Worm (Caenorhabditis elegans): ENCODE measurements around the gene nhr-79.

nhr-79 gene

DNA sequence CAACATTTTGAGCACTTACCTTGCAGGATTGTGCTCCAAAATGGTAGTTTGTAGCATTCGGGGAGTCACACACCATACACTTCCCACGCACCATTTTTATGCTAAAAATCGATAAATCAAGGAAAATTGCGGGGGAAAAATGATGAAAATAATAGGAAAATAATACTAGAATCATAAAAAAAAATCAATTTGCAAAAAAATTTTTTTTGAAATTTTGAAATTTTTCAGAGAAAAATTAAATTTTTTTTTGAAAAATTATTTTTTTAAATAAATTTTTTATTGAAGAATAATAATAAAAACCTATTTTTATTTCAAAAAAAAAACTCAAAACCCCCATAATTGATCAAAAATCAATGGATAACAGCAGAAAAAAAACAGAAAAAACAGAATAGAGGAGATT is at the start of gene nhr-79:
Gene nhr-79 (minus strand): TSS at position 101 of the 400 bp plus-strand sequence.
- no peak for TF ChIP-seq tra-4 (tag; optimal IDR thresholded peaks at IDR 0.05)
- TF ChIP-seq tbx-11 (GFP tag; IDR thresholded peaks at IDR 0.05), result no peak
- no peak for TF ChIP-seq F13C5.2 (tag; optimal IDR thresholded peaks at IDR 0.05)
- no peak for TF ChIP-seq B0310.2 (tag; optimal IDR thresholded peaks at IDR 0.05)
- no peak for TF ChIP-seq tbx-37 (GFP tag; conservative IDR thresholded peaks at IDR 0.05)
- TF ChIP-seq sea-1 (GFP tag; conservative IDR thresholded peaks at IDR 0.05), result no peak
- TF ChIP-seq pes-1 (GFP tag; IDR thresholded peaks at IDR 0.05), result no peak
- TF ChIP-seq hmbx-1 (tag; optimal IDR thresholded peaks at IDR 0.05), result no peak
- TF ChIP-seq scrt-1 (GFP tag; IDR thresholded peaks at IDR 0.05), result no peak
- TF ChIP-seq hnd-1 (tag; optimal IDR thresholded peaks at IDR 0.05), result no peak
- no peak for TF ChIP-seq aly-1 (tag; optimal IDR thresholded peaks at IDR 0.05)
- TF ChIP-seq ceh-36 (tag; optimal IDR thresholded peaks at IDR 0.05), result no peak
- TF ChIP-seq ceh-13 (GFP tag; optimal IDR thresholded peaks at IDR 0.05), result no peak
- no peak for TF ChIP-seq ama-1 (optimal IDR thresholded peaks at IDR 0.05)
- TF ChIP-seq ets-7 (tag; optimal IDR thresholded peaks at IDR 0.05), result no peak
- TF ChIP-seq flt-1 (GFP tag; IDR thresholded peaks at IDR 0.05), result no peak

DNA sequence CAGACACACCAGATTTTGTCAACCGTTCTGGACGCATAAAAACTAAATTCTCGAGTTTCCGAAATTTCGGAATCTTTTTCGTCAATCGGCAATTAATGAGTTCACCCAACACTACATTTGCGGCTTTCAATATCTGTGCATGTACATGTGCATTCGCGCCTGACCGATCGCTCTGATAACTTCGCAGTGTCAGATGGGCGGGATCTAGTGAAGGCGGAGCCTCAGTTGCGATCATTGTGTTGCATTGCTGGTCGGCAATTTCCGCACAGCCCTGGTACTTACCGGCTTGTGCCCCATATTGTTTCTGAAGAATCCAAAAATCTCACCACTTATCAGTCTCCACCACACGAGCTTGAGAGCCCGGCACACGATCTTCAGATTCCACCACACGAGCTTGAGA is 49.0 kb upstream of the nhr-79 start:
- TF ChIP-seq sea-1 (GFP tag; conservative IDR thresholded peaks at IDR 0.05) (no peak), tra-4 (tag; optimal IDR thresholded peaks at IDR 0.05) (no peak), hmbx-1 (tag; optimal IDR thresholded peaks at IDR 0.05) (no peak), flt-1 (GFP tag; IDR thresholded peaks at IDR 0.05) (no peak), hmg-4 (GFP tag; optimal IDR thresholded peaks at IDR 0.05) (no peak), tbx-11 (GFP tag; IDR thresholded peaks at IDR 0.05) (no peak), ama-1 (optimal IDR thresholded peaks at IDR 0.05) (no peak), aly-1 (tag; optimal IDR thresholded peaks at IDR 0.05) (no peak), ceh-13 (GFP tag; optimal IDR thresholded peaks at IDR 0.05) (no peak)

DNA sequence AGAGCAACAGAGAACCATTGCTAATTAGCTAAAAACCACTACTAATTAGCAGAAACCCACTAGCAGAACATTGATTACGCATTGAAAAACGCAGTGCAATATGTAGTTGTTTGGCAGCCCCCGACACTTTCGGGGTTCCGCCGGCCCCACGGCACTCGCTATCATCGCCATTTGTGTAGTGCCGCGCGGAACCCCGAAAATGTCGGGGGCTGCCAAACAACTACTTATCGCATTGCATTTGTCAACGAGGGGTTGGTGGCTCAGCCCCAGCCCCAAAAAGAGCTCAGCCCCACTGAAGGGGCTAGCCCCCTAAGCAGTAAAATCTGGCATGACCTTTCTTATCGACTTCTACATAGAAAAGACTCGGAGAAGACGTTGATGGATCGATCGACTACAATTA is 47.7 kb upstream of the nhr-79 start:
- TF ChIP-seq hmg-4 (GFP tag; optimal IDR thresholded peaks at IDR 0.05) (no peak), hnd-1 (tag; optimal IDR thresholded peaks at IDR 0.05) (no peak), ama-1 (optimal IDR thresholded peaks at IDR 0.05) (no peak), F13C5.2 (tag; optimal IDR thresholded peaks at IDR 0.05) (no peak), sea-1 (GFP tag; conservative IDR thresholded peaks at IDR 0.05) (no peak), ets-7 (tag; optimal IDR thresholded peaks at IDR 0.05) (no peak), tra-4 (tag; optimal IDR thresholded peaks at IDR 0.05) (no peak)

DNA sequence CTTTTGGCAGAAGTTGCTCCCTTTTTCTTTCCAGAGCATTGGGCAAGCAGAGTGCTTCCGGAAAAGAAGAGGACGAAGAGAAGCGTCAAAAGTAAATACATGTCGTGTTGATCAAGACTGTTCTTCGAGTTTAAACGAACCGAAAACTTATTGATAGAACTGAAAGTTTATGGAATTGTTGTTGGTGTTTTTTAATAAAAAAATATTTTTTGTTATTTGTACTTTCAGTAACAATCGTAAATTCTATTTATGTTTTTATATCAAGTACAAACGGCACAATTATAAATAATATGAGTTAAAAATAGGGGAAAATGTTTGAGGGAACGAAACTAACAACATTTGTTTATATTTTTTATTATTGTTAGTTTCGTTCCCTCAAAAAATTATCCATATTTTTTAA is 46.0 kb upstream of the nhr-79 start, which contains the start of gene F21D9.3:
Gene F21D9.3 (minus strand): TSS at position 101 of the 400 bp plus-strand sequence.
- TF ChIP-seq ets-7 (tag; optimal IDR thresholded peaks at IDR 0.05), result no peak
- TF ChIP-seq ama-1 (optimal IDR thresholded peaks at IDR 0.05), result no peak
- TF ChIP-seq hmg-4 (GFP tag; optimal IDR thresholded peaks at IDR 0.05), result no peak
- TF ChIP-seq F13C5.2 (tag; optimal IDR thresholded peaks at IDR 0.05), result no peak
- TF ChIP-seq ceh-13 (GFP tag; optimal IDR thresholded peaks at IDR 0.05), result no peak
- TF ChIP-seq flt-1 (GFP tag; IDR thresholded peaks at IDR 0.05), result no peak
- TF ChIP-seq pes-1 (GFP tag; IDR thresholded peaks at IDR 0.05), result no peak
- no peak for TF ChIP-seq tbx-37 (GFP tag; conservative IDR thresholded peaks at IDR 0.05)
- no peak for TF ChIP-seq hmbx-1 (tag; optimal IDR thresholded peaks at IDR 0.05)
- TF ChIP-seq tbx-11 (GFP tag; IDR thresholded peaks at IDR 0.05), result no peak

DNA sequence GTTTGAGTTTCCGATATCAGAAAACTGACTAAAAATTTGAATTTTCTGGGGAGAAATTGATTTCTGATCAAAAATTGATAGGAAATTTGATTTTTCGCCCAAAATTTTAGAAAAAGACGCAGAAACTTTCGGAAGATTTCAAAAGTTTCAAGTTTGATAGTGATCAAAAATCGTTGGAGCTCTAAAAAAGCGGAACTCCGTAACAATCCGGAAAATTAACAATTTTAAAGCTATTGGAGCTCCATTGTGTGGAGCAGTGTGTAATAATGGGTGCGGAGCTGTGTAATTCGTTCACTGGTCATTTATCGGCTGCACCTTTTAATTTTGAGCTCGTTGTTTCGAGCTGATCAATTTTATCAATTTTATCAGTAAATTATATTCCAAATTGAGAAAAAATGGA is 41.8 kb upstream of the nhr-79 start, which contains the start of gene F21D9.4:
Gene F21D9.4 (plus strand): TSS at position 301 of the 400 bp plus-strand sequence.
- no peak for TF ChIP-seq tra-4 (tag; optimal IDR thresholded peaks at IDR 0.05)
- no peak for TF ChIP-seq ceh-13 (GFP tag; optimal IDR thresholded peaks at IDR 0.05)
- TF ChIP-seq tbx-11 (GFP tag; IDR thresholded peaks at IDR 0.05), result no peak
- TF ChIP-seq tbx-37 (GFP tag; conservative IDR thresholded peaks at IDR 0.05), result no peak
- no peak for TF ChIP-seq sea-1 (GFP tag; conservative IDR thresholded peaks at IDR 0.05)
- TF ChIP-seq flt-1 (GFP tag; IDR thresholded peaks at IDR 0.05), result no peak
- no peak for TF ChIP-seq hmbx-1 (tag; optimal IDR thresholded peaks at IDR 0.05)

DNA sequence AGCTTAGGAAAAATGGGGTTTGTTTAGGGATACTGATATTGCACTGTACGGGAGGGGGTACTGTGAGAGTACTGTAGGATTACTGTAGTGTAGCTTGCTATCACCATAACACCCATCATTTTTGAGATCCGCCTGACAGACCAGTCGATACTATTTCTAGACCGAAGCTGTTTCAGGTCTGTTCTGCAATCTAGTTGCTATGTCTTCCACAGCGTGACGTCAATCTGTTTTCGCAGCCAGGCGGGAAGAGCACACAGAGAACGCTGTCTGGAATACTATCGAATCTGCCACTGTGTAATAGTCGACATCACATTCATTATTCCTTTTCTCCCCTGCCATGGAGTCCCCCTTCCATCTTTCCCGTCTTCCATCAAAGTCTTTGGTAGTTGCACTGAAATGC is 40.1 kb upstream of the nhr-79 start, which contains the start of gene F21D9.11:
Gene F21D9.11 (plus strand): TSS at position 301 of the 400 bp plus-strand sequence.
- TF ChIP-seq B0310.2 (tag; optimal IDR thresholded peaks at IDR 0.05), result no peak
- TF ChIP-seq hmg-4 (GFP tag; optimal IDR thresholded peaks at IDR 0.05), result no peak
- TF ChIP-seq ceh-36 (tag; optimal IDR thresholded peaks at IDR 0.05), result no peak
- TF ChIP-seq scrt-1 (GFP tag; IDR thresholded peaks at IDR 0.05), result no peak
- no peak for TF ChIP-seq tra-4 (tag; optimal IDR thresholded peaks at IDR 0.05)
- TF ChIP-seq aly-1 (tag; optimal IDR thresholded peaks at IDR 0.05), result no peak
- TF ChIP-seq hmbx-1 (tag; optimal IDR thresholded peaks at IDR 0.05), result no peak
- no peak for TF ChIP-seq ama-1 (optimal IDR thresholded peaks at IDR 0.05)
- no peak for TF ChIP-seq pes-1 (GFP tag; IDR thresholded peaks at IDR 0.05)
- TF ChIP-seq ets-7 (tag; optimal IDR thresholded peaks at IDR 0.05), result no peak
- no peak for TF ChIP-seq ceh-13 (GFP tag; optimal IDR thresholded peaks at IDR 0.05)

DNA sequence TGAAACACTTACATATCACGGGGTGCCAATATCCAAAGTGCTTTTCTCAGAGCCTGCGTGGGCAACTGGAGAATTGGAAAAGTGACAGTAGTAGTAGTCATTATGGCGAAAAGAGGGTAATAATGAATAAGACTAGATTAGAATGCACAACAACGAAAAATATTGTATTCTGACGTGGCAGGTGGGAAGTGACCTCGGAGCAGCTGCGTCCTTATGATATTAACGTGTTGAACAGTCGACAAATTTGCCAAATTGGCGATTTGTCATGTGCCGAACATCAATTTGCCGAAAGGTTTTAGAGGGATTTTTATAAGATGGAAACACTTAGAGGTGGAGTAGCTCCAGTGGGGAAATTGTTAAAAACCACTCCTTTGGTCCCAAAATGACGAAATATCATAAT is 39.3 kb upstream of the nhr-79 start, which contains the start of gene str-81:
Gene str-81 (minus strand): TSS at position 101 of the 400 bp plus-strand sequence.
- TF ChIP-seq aly-1 (tag; optimal IDR thresholded peaks at IDR 0.05) (no peak), sea-1 (GFP tag; conservative IDR thresholded peaks at IDR 0.05) (no peak), ceh-36 (tag; optimal IDR thresholded peaks at IDR 0.05) (no peak), tra-4 (tag; optimal IDR thresholded peaks at IDR 0.05) (no peak), hnd-1 (tag; optimal IDR thresholded peaks at IDR 0.05) (no peak), F13C5.2 (tag; optimal IDR thresholded peaks at IDR 0.05) (no peak), hmbx-1 (tag; optimal IDR thresholded peaks at IDR 0.05) (no peak), ama-1 (optimal IDR thresholded peaks at IDR 0.05) (no peak), pes-1 (GFP tag; IDR thresholded peaks at IDR 0.05) (no peak), ceh-13 (GFP tag; optimal IDR thresholded peaks at IDR 0.05) (no peak), ets-7 (tag; optimal IDR thresholded peaks at IDR 0.05) (no peak), scrt-1 (GFP tag; IDR thresholded peaks at IDR 0.05) (no peak), tbx-11 (GFP tag; IDR thresholded peaks at IDR 0.05) (no peak), B0310.2 (tag; optimal IDR thresholded peaks at IDR 0.05) (no peak)

DNA sequence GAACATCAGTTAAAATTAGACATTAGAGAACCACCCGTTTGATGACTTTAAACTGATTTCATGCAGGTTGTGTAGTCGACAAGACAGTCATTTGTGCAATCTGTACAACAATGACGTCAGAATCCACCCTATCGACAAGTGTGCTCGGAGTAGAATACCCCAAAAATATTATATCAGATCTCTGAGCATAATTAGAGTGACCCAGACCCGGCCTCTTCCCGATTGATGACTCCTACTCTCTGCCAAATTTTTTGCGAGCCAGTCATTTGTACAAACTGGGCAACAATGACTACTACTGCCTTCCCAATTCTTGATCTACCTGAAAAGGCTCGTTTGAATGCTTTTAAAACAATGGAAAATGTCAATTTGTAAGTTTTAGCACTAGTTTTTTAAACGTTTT is 28.4 kb upstream of the nhr-79 start, which contains the start of the genes fbxb-115 and fbxb-1:
Gene fbxb-115 (minus strand): TSS at position 101 of the 400 bp plus-strand sequence.
Gene fbxb-1 (plus strand): TSS at position 226 of the 400 bp plus-strand sequence.
- TF ChIP-seq scrt-1 (GFP tag; IDR thresholded peaks at IDR 0.05), result no peak
- TF ChIP-seq tbx-11 (GFP tag; IDR thresholded peaks at IDR 0.05), result no peak
- no peak for TF ChIP-seq tra-4 (tag; optimal IDR thresholded peaks at IDR 0.05)

Data from whole organism, early embryonic.